Worm (Caenorhabditis elegans): ENCODE results near the gene ZK742.3.

ZK742.3 gene

DNA sequence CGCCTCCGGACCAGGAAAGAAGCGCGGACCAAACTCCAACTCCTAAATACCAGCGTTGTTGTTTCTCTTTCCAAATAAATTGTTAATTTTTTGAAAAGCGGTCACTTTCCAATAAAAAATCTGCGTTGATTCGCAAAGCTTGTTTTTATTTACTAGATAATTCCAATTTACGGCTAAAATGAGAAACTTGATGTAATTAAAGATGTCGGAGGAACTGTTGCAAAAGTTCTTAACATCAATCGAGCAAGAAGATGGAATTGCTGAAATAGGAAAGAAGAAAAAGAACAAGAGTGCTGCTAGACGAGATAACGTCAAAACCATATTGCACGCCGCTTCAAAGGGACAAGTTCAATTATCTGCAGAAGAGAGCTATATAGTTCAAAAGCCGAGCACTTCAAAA is 32.6 kb downstream of the ZK742.3 start, which contains the start of gene C26F1.3:
Gene C26F1.3 (plus strand): TSS at position 203 of the 400 bp plus-strand sequence.
- no peak for TF ChIP-seq nhr-76 (tag; optimal IDR thresholded peaks at IDR 0.05)
- TF ChIP-seq nhr-85 (tag), result peak; percentile 15

DNA sequence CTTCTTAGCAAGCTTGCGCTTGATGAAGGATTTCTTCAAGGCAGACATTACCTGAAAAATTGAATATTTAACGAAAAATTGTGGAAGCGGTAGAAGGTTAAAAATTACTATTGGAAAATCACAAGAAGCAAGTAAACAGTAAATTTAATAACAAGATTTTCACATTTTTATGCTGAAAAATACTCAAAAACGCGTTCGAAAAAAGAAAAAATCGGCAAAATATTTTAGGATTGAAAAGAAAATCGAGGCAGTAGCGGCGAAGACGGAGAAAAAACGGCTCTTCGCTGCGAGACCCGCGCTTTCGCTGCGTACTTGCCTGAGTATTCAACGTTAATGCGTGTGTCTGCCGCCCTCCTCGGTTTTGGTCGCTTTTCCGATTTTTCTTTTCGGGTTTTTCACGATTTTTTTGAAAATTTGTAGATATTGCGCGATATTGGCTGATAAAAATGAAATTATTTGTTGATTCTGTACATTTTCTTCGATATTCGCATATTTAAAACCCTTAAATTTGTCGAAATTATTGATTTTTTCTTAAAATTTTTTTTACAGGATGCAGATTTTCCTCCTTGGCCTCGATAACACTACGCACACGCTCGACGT is 33.6 kb downstream of the ZK742.3 start, which contains the start of the genes rpl-39 and rps-30:
Gene rpl-39 (minus strand): TSS at position 51 of the 600 bp plus-strand sequence.
Gene rps-30 (plus strand): TSS at position 550 of the 600 bp plus-strand sequence.
- no peak for TF ChIP-seq egl-13 (tag; optimal IDR thresholded peaks at IDR 0.05)
- peak; percentile 62 for TF ChIP-seq nhr-77 (tag; optimal IDR thresholded peaks at IDR 0.05)
- TF ChIP-seq unc-130 (tag; optimal IDR thresholded peaks at IDR 0.05), result peak; percentile 84
- no peak for TF ChIP-seq vab-15 (tag; optimal IDR thresholded peaks at IDR 0.05)
- no peak for TF ChIP-seq alr-1 (tag; optimal IDR thresholded peaks at IDR 0.05; ENCODE audit: borderline replicate concordance)
- no peak for TF ChIP-seq C04F5.9 (tag; optimal IDR thresholded peaks at IDR 0.05)
- no peak for TF ChIP-seq sptf-1 (tag; optimal IDR thresholded peaks at IDR 0.05)
- TF ChIP-seq lin-35 (GFP tag; optimal IDR thresholded peaks at IDR 0.05), result peak; percentile 82 to 90
- no peak for TF ChIP-seq ceh-8 (GFP tag; optimal IDR thresholded peaks at IDR 0.05)
- TF ChIP-seq swsn-7 (tag; optimal IDR thresholded peaks at IDR 0.05), result peak; percentile 79
- no peak for TF ChIP-seq pqm-1 (tag; optimal IDR thresholded peaks at IDR 0.05)
- peak; percentile 41 for TF ChIP-seq irx-1 (tag; optimal IDR thresholded peaks at IDR 0.05)
- no peak for TF ChIP-seq ceh-63 (GFP tag; optimal IDR thresholded peaks at IDR 0.05)
- TF ChIP-seq C34B4.2 (tag; optimal IDR thresholded peaks at IDR 0.05), result no peak
- peak; percentile 72 for TF ChIP-seq hpl-2 (GFP tag; optimal IDR thresholded peaks at IDR 0.05)
- TF ChIP-seq unc-30 (tag; optimal IDR thresholded peaks at IDR 0.05), result no peak
- TF ChIP-seq ceh-90 (tag; optimal IDR thresholded peaks at IDR 0.05), result no peak
- peak; percentile 54 for TF ChIP-seq dsc-1 (tag; optimal IDR thresholded peaks at IDR 0.05)
- TF ChIP-seq fkh-8 (tag; optimal IDR thresholded peaks at IDR 0.05), result peak; percentile 85
- peak; percentile 37; the same call in 1 of the 2 replicates for TF ChIP-seq ceh-88 (GFP tag; IDR thresholded peaks at IDR 0.05)
- peak; percentile 38 for TF ChIP-seq mef-2 (tag; optimal IDR thresholded peaks at IDR 0.05)
- no peak for TF ChIP-seq mab-9 (GFP tag; IDR thresholded peaks at IDR 0.05)
- TF ChIP-seq rnt-1 (tag; optimal IDR thresholded peaks at IDR 0.05), result peak; percentile 86
- TF ChIP-seq C16A3.4 (tag; optimal IDR thresholded peaks at IDR 0.05), result peak; percentile 84
- TF ChIP-seq nhr-12 (tag; optimal IDR thresholded peaks at IDR 0.05), result no peak
- peak; percentile 17 for TF ChIP-seq fkh-4 (tag; optimal IDR thresholded peaks at IDR 0.05; ENCODE audit: borderline replicate concordance)
- peak; percentile 86 for TF ChIP-seq nhr-47 (tag; optimal IDR thresholded peaks at IDR 0.05)
- TF ChIP-seq xbp-1 (tag; optimal IDR thresholded peaks at IDR 0.05), result peak; percentile 82
- peak; percentile 88 for TF ChIP-seq nhr-20 (tag; optimal IDR thresholded peaks at IDR 0.05)
- TF ChIP-seq nhr-84 (tag; optimal IDR thresholded peaks at IDR 0.05), result no peak
- peak; percentile 11 for TF ChIP-seq sup-37 (GFP tag; optimal IDR thresholded peaks at IDR 0.05)
- TF ChIP-seq isw-1 (GFP tag; IDR thresholded peaks at IDR 0.05), result peak; percentile 87
- peak; percentile 77 to 80 (median 78) for TF ChIP-seq dpl-1 (GFP tag; optimal IDR thresholded peaks at IDR 0.05)
- TF ChIP-seq skn-1 (tag; optimal IDR thresholded peaks at IDR 0.05), result peak; percentile 89
- peak; percentile 88 for TF ChIP-seq lin-13 (GFP tag; optimal IDR thresholded peaks at IDR 0.05)
- TF ChIP-seq unc-98 (GFP tag; IDR thresholded peaks at IDR 0.05), result 0 out of 2 replicates have a peak, but pooled peaks have one; percentile 31
- TF ChIP-seq tlp-1 (tag; optimal IDR thresholded peaks at IDR 0.05), result no peak
- peak; percentile 60 for TF ChIP-seq unc-86 (tag; optimal IDR thresholded peaks at IDR 0.05)
- peak; percentile 91 for TF ChIP-seq nhr-71 (tag; optimal IDR thresholded peaks at IDR 0.05)
- peak; percentile 17 for TF ChIP-seq nhr-237 (tag; optimal IDR thresholded peaks at IDR 0.05)
- no peak for TF ChIP-seq hlh-17 (GFP tag; optimal IDR thresholded peaks at IDR 0.05; ENCODE audit: borderline replicate concordance)
- TF ChIP-seq unc-62 (GFP tag; optimal IDR thresholded peaks at IDR 0.05), result no peak
- peak; percentile 84 to 94 (median 84) for TF ChIP-seq ceh-82 (tag; optimal IDR thresholded peaks at IDR 0.05)
- TF ChIP-seq mep-1 (tag; optimal IDR thresholded peaks at IDR 0.05), result peak; percentile 90
- TF ChIP-seq lir-3 (tag; optimal IDR thresholded peaks at IDR 0.05; ENCODE audit: poor library complexity), result no peak
- peak; percentile 30 for TF ChIP-seq zag-1 (tag; optimal IDR thresholded peaks at IDR 0.05)
- no peak for TF ChIP-seq efl-3 (GFP tag; optimal IDR thresholded peaks at IDR 0.05)
- peak; percentile 88 for TF ChIP-seq lin-14 (GFP tag; optimal IDR thresholded peaks at IDR 0.05)

All from whole organism, L1 larva.